Fruit fly (Drosophila melanogaster) whole organism, embryonic: ENCODE measurements around the gene Zip88E.

Experiments used
- Aef1 ChIP-seq: fragments of 200-800 bp; sonication (Bioruptor generic); IDR thresholded peaks from 3 replicates; pipeline ENCODE4 v1.3.6; 2022; ENCODE audit warnings: missing biosample characterization, missing genetic modification characterization
- Asciz ChIP-seq: fragments of 200-800 bp; sonication (Bioruptor generic); optimal IDR thresholded peaks from 2 replicates; lab custom pipeline; 2017; ENCODE audit warnings: missing biosample characterization, mild to moderate bottlenecking, missing genetic modification characterization, missing genetic modification reagents
- B-H2 ChIP-seq: fragments of 200-800 bp; sonication (Bioruptor generic); optimal IDR thresholded peaks from 2 replicates; lab custom pipeline; 2018; ENCODE audit warnings: missing biosample characterization, mild to moderate bottlenecking, missing genetic modification characterization
- CG10543 ChIP-seq: fragments of 200-800 bp; sonication (Bioruptor generic); optimal IDR thresholded peaks from 3 replicates; lab custom pipeline; 2017; ENCODE audit warnings: missing biosample characterization, mild to moderate bottlenecking, missing genetic modification characterization, moderate library complexity
- CG11247 ChIP-seq: fragments of 200-800 bp; sonication (Bioruptor generic); IDR thresholded peaks from 2 replicates; pipeline ENCODE4 v1.3.6; 2022; ENCODE audit warnings: missing biosample characterization, missing genetic modification characterization
- CG12299 ChIP-seq: fragments of 200-800 bp; sonication (Bioruptor generic); optimal IDR thresholded peaks from 2 replicates; lab custom pipeline; 2018; ENCODE audit warnings: missing biosample characterization, mild to moderate bottlenecking, missing genetic modification characterization
- CG1603 ChIP-seq: fragments of 200-800 bp; sonication (Bioruptor generic); optimal IDR thresholded peaks from 2 replicates; lab custom pipeline; 2019; ENCODE audit warnings: missing biosample characterization, mild to moderate bottlenecking, missing genetic modification characterization, moderate library complexity
- CG17612 ChIP-seq: fragments of 200-800 bp; sonication (Bioruptor generic); IDR thresholded peaks from 2 replicates; pipeline ENCODE4 v1.3.6; 2022; ENCODE audit warnings: missing biosample characterization, missing genetic modification characterization
- CG17829 ChIP-seq: fragments of 200-800 bp; optimal IDR thresholded peaks from 2 replicates; lab custom pipeline; 2019; ENCODE audit warnings: missing biosample characterization, mild to moderate bottlenecking, missing genetic modification characterization, moderate library complexity
- CG1832 ChIP-seq: fragments of 200-800 bp; sonication (Bioruptor generic); optimal IDR thresholded peaks from 2 replicates; lab custom pipeline; 2017; ENCODE audit warnings: missing biosample characterization, mild to moderate bottlenecking, missing genetic modification characterization, inconsistent platforms
- CG2116 ChIP-seq: fragments of 200-800 bp; sonication (Bioruptor generic); optimal IDR thresholded peaks from 3 replicates; lab custom pipeline; 2018; ENCODE audit warnings: missing biosample characterization, mild to moderate bottlenecking, missing genetic modification characterization
- CG2129 ChIP-seq: fragments of 200-800 bp; sonication (Bioruptor generic); IDR thresholded peaks from 2 replicates; pipeline ENCODE4 v1.3.6; 2022; ENCODE audit warnings: missing biosample characterization, missing genetic modification characterization; ENCODE audit not compliant: partially characterized antibody
- CG33557 ChIP-seq: fragments of 200-800 bp; sonication (Bioruptor generic); optimal IDR thresholded peaks from 2 replicates; lab custom pipeline; 2019; ENCODE audit warnings: missing biosample characterization, mild to moderate bottlenecking, missing genetic modification characterization, moderate library complexity
- CG34422 ChIP-seq: fragments of 200-800 bp; sonication (Bioruptor generic); IDR thresholded peaks from 3 replicates; pipeline ENCODE4 v1.3.6; 2022; ENCODE audit warnings: missing biosample characterization, missing genetic modification characterization
- CG6175 ChIP-seq: fragments of 200-800 bp; sonication (Bioruptor generic); IDR thresholded peaks from 3 replicates; pipeline ENCODE4 v1.3.6; 2022; ENCODE audit warnings: missing biosample characterization, missing genetic modification characterization
- CG6854 ChIP-seq: fragments of 200-800 bp; sonication (Bioruptor generic); optimal IDR thresholded peaks from 3 replicates; lab custom pipeline; 2017; ENCODE audit warnings: missing biosample characterization, mild to moderate bottlenecking, missing genetic modification characterization
- CG8089 ChIP-seq: fragments of 200-800 bp; sonication (Bioruptor generic); optimal IDR thresholded peaks from 3 replicates; lab custom pipeline; 2016; ENCODE audit warnings: missing biosample characterization, missing genetic modification characterization
- CG8924 ChIP-seq: fragments of 200-800 bp; optimal IDR thresholded peaks from 3 replicates; lab custom pipeline; 2019; ENCODE audit warnings: missing biosample characterization, mild to moderate bottlenecking, missing genetic modification characterization, moderate library complexity
- CG9215 ChIP-seq: fragments of 200-800 bp; sonication (Bioruptor generic); IDR thresholded peaks from 2 replicates; pipeline ENCODE4 v1.3.6; 2022; ENCODE audit warnings: missing biosample characterization, missing genetic modification characterization
- CrebB ChIP-seq: fragments of 200-800 bp; sonication (Bioruptor generic); optimal IDR thresholded peaks from 3 replicates; lab custom pipeline; 2018; ENCODE audit warnings: missing biosample characterization, mild to moderate bottlenecking, missing genetic modification characterization
- Dek ChIP-seq: fragments of 200-800 bp; sonication (Bioruptor generic); optimal IDR thresholded peaks from 3 replicates; lab custom pipeline; 2019; ENCODE audit warnings: missing biosample characterization, mild to moderate bottlenecking, missing genetic modification characterization, moderate library complexity
- Drgx ChIP-seq: fragments of 200-800 bp; sonication (Bioruptor generic); IDR thresholded peaks from 2 replicates; pipeline ENCODE4 v1.3.6; 2022; ENCODE audit warnings: missing biosample characterization, missing genetic modification characterization
- H15 ChIP-seq: fragments of 200-800 bp; sonication (Bioruptor generic); IDR thresholded peaks from 3 replicates; pipeline ENCODE4 v1.3.6; 2022; ENCODE audit warnings: missing biosample characterization, missing genetic modification characterization
- Hand ChIP-seq: fragments of 200-800 bp; sonication (Bioruptor generic); optimal IDR thresholded peaks from 2 replicates; lab custom pipeline; 2017; ENCODE audit warnings: mild to moderate bottlenecking, missing biosample characterization, missing genetic modification reagents, missing genetic modification characterization
- Hr51 ChIP-seq, 2 experiments: fragments of 200-800 bp; sonication (Bioruptor generic); optimal IDR thresholded peaks; 2 replicates in 1 of 2; 3 replicates in 1 of 2; lab custom pipeline; 2016 to 2018; ENCODE audit warnings: missing biosample characterization in 2 of 2, missing genetic modification characterization in 2 of 2, mild to moderate bottlenecking in 1 of 2, moderate library complexity in 1 of 2
- Ptx1 ChIP-seq: fragments of 200-800 bp; sonication (Bioruptor generic); IDR thresholded peaks from 2 replicates; pipeline ENCODE4 v1.3.6; 2022; ENCODE audit warnings: missing biosample characterization, missing genetic modification characterization
- Ravus ChIP-seq: fragments of 200-800 bp; sonication (Bioruptor generic); IDR thresholded peaks from 2 replicates; pipeline ENCODE4 v1.3.6; 2022; ENCODE audit warnings: missing biosample characterization, missing genetic modification characterization
- Six4 ChIP-seq: fragments of 200-800 bp; sonication (Bioruptor generic); optimal IDR thresholded peaks from 2 replicates; lab custom pipeline; 2016; ENCODE audit warnings: missing biosample characterization, missing genetic modification characterization
- Vsx1 ChIP-seq: fragments of 200-800 bp; sonication (Bioruptor generic); optimal IDR thresholded peaks from 2 replicates; lab custom pipeline; 2017; ENCODE audit warnings: missing biosample characterization, mild to moderate bottlenecking, missing genetic modification characterization, missing genetic modification reagents
- YL-1 ChIP-seq: fragments of 200-800 bp; sonication (Bioruptor generic); optimal IDR thresholded peaks from 3 replicates; lab custom pipeline; 2017; ENCODE audit warnings: missing biosample characterization, mild to moderate bottlenecking, missing genetic modification characterization
- ara ChIP-seq: fragments of 200-800 bp; sonication (Bioruptor generic); IDR thresholded peaks from 2 replicates; pipeline ENCODE4 v1.3.6; 2022; ENCODE audit warnings: missing biosample characterization, missing genetic modification characterization
- chm ChIP-seq: fragments of 200-800 bp; sonication (Bioruptor generic); IDR thresholded peaks from 2 replicates; pipeline ENCODE4 v1.3.6; 2022; ENCODE audit warnings: missing biosample characterization, missing genetic modification characterization
- ci ChIP-seq: fragments of 200-800 bp; sonication (Bioruptor generic); IDR thresholded peaks from 3 replicates; pipeline ENCODE4 v1.3.6; 2022; ENCODE audit warnings: missing biosample characterization, missing genetic modification characterization
- croc ChIP-seq: fragments of 200-800 bp; sonication (Bioruptor generic); conservative IDR thresholded peaks from 3 replicates; pipeline ENCODE4 v1.3.6; 2022; ENCODE audit warnings: missing biosample characterization, missing genetic modification characterization
- dpn ChIP-seq, 2 experiments: fragments of 200-800 bp; sonication (Bioruptor generic); optimal IDR thresholded peaks; 3 replicates each; lab custom pipeline; 2016; ENCODE audit warnings: missing biosample characterization in 2 of 2, missing genetic modification characterization in 2 of 2
- ems ChIP-seq: fragments of 200-800 bp; sonication (Bioruptor generic); optimal IDR thresholded peaks from 3 replicates; lab custom pipeline; 2016; ENCODE audit warnings: missing biosample characterization, missing genetic modification characterization
- gfzf ChIP-seq: fragments of 200-800 bp; sonication (Bioruptor generic); optimal IDR thresholded peaks from 2 replicates; lab custom pipeline; 2016; ENCODE audit warnings: missing biosample characterization, mild to moderate bottlenecking, missing genetic modification characterization, moderate library complexity
- inv ChIP-seq: fragments of 200-800 bp; sonication (Bioruptor generic); IDR thresholded peaks from 2 replicates; pipeline ENCODE4 v1.3.6; 2022; ENCODE audit warnings: missing biosample characterization, missing genetic modification characterization; ENCODE audit not compliant: partially characterized antibody
- kah ChIP-seq: fragments of 200-800 bp; sonication (Bioruptor generic); optimal IDR thresholded peaks from 2 replicates; lab custom pipeline; 2018; ENCODE audit warnings: missing biosample characterization, mild to moderate bottlenecking, missing genetic modification characterization
- lilli ChIP-seq: fragments of 200-800 bp; sonication (Bioruptor generic); optimal IDR thresholded peaks from 3 replicates; lab custom pipeline; 2016; ENCODE audit warnings: missing biosample characterization, missing genetic modification characterization
- phol ChIP-seq: fragments of 200-800 bp; sonication (Bioruptor generic); optimal IDR thresholded peaks from 3 replicates; lab custom pipeline; 2018; ENCODE audit warnings: missing biosample characterization, mild to moderate bottlenecking, missing genetic modification characterization, moderate library complexity
- salm ChIP-seq: fragments of 200-800 bp; sonication (Bioruptor generic); optimal IDR thresholded peaks from 2 replicates; lab custom pipeline; 2018; ENCODE audit warnings: missing biosample characterization, mild to moderate bottlenecking, missing genetic modification characterization
- slbo ChIP-seq: fragments of 200-800 bp; sonication (Bioruptor generic); IDR thresholded peaks from 2 replicates; pipeline ENCODE4 v1.3.6; 2022; ENCODE audit warnings: missing biosample characterization, missing genetic modification characterization
- slp2 ChIP-seq: fragments of 200-800 bp; sonication (Bioruptor generic); optimal IDR thresholded peaks from 2 replicates; lab custom pipeline; 2016; ENCODE audit warnings: missing biosample characterization, missing genetic modification characterization
- sob ChIP-seq: fragments of 200-800 bp; sonication (Bioruptor generic); IDR thresholded peaks from 2 replicates; pipeline ENCODE4 v1.3.6; 2022; ENCODE audit warnings: missing biosample characterization, missing genetic modification characterization
- sr ChIP-seq: fragments of 200-800 bp; sonication (Bioruptor generic); IDR thresholded peaks from 3 replicates; pipeline ENCODE4 v1.3.6; 2022; ENCODE audit warnings: missing biosample characterization, missing genetic modification characterization
- ttk ChIP-seq: fragments of 200-800 bp; sonication (Bioruptor generic); IDR thresholded peaks from 2 replicates; pipeline ENCODE4 v2.1.2; 2022; ENCODE audit warnings: missing biosample characterization, missing genetic modification characterization
- tup ChIP-seq: fragments of 200-800 bp; sonication (Bioruptor generic); optimal IDR thresholded peaks from 2 replicates; lab custom pipeline; 2016; ENCODE audit warnings: missing biosample characterization, mild to moderate bottlenecking, missing genetic modification characterization, moderate library complexity
- usp ChIP-seq: fragments of >200 bp; optimal IDR thresholded peaks from 2 replicates; lab custom pipeline; 2017; ENCODE audit warnings: missing biosample characterization, missing genetic modification characterization
- vnd ChIP-seq: fragments of 200-800 bp; sonication (Bioruptor generic); IDR thresholded peaks from 3 replicates; pipeline ENCODE4 v1.3.6; 2022; ENCODE audit warnings: missing biosample characterization, missing genetic modification characterization; ENCODE audit not compliant: partially characterized antibody
- zfh2 ChIP-seq: fragments of 200-800 bp; sonication (Bioruptor generic); optimal IDR thresholded peaks from 2 replicates; lab custom pipeline; 2016; ENCODE audit warnings: missing biosample characterization, missing genetic modification characterization

Zip88E gene

dm6 chr3R:15249735-15250134 is 18.7 kb upstream of the Zip88E start, which contains the start of gene CG42404 (continued):
- no peak for TF ChIP-seq CG33557 (GFP tag; lab: Kevin White, UChicago)
- TF ChIP-seq slbo (GFP tag; lab: Robert Waterston, UW) = no peak
- TF ChIP-seq usp (GFP tag; lab: Kevin White, UChicago) = no peak
- TF ChIP-seq CG8089 (GFP tag; lab: Kevin White, UChicago) = no peak
- TF ChIP-seq ems (GFP tag; lab: Kevin White, UChicago) = no peak
- no peak for TF ChIP-seq CG1832 (GFP tag; lab: Kevin White, UChicago)
- TF ChIP-seq gfzf (GFP tag; lab: Kevin White, UChicago) = no peak
- TF ChIP-seq Six4 (GFP tag; lab: Kevin White, UChicago) = no peak
- peak; percentile 0 for TF ChIP-seq phol
- TF ChIP-seq sr (GFP tag; lab: Robert Waterston, UW) = no peak
- no peak for TF ChIP-seq CG6175 (GFP tag; lab: Robert Waterston, UW)
- no peak for TF ChIP-seq H15
- TF ChIP-seq slp2 = no peak
- TF ChIP-seq CG1603 (tag; lab: Kevin White, UChicago) = no peak
- TF ChIP-seq Asciz = no peak
- no peak for TF ChIP-seq CG34422 (GFP tag; lab: Robert Waterston, UW)
- TF ChIP-seq inv (GFP tag; lab: Robert Waterston, UW) = no peak

dm6 chr3R:15250454-15250853 is 18.0 kb upstream of the Zip88E start:
- TF ChIP-seq CrebB (tag; lab: Kevin White, UChicago) (peak; percentile 67), salm (tag; lab: Kevin White, UChicago) (peak; percentile 14), vnd (GFP tag; lab: Robert Waterston, UW) (no peak), tup (GFP tag; lab: Kevin White, UChicago) (no peak), Aef1 (peak; percentile 66; the same call in 2 of the 3 replicates), CG17612 (peak; percentile 52; the same call in 1 of the 2 replicates), CG8924 (peak; percentile 67), CG9215 (peak; percentile 70), Ravus (GFP tag; lab: Robert Waterston, UW) (peak; percentile 20), CG12299 (peak; percentile 71), ttk (peak; percentile 68), Hr51 (GFP tag; optimal IDR thresholded peaks at IDR 0.05; lab: Kevin White, UChicago) (peak in 1 of 2 experiments; percentile 30), Vsx1 (GFP tag; lab: Kevin White, UChicago) (no peak), kah (GFP tag; lab: Kevin White, UChicago) (no peak), YL-1 (peak; percentile 5), CG2129 (no peak), Dek (tag; lab: Kevin White, UChicago) (peak; percentile 74), Ptx1 (GFP tag; lab: Robert Waterston, UW) (peak; percentile 76), chm (GFP tag; lab: Robert Waterston, UW) (0 out of 2 replicates have a peak, but pooled peaks have one; percentile 53), CG2116 (GFP tag; lab: Kevin White, UChicago) (peak; percentile 25), CG11247 (peak; percentile 68), Hand (GFP tag; lab: Kevin White, UChicago) (peak; percentile 89), CG6854 (GFP tag; lab: Kevin White, UChicago) (peak; percentile 59), Drgx (GFP tag; lab: Robert Waterston, UW) (peak; percentile 71), ci (GFP tag; lab: Robert Waterston, UW) (peak; percentile 75; the same call in 2 of the 3 replicates), B-H2 (GFP tag; lab: Kevin White, UChicago) (no peak), dpn (GFP tag; optimal IDR thresholded peaks at IDR 0.05; lab: Kevin White, UChicago) (peak in 1 of 2 experiments; percentile 49), ara (GFP tag; lab: Robert Waterston, UW) (peak; percentile 52), croc (GFP tag; lab: Robert Waterston, UW) (0 out of 3 replicates have a peak, but pooled peaks have one; percentile 21), CG10543 (GFP tag; lab: Kevin White, UChicago) (no peak), sob (GFP tag; lab: Robert Waterston, UW) (peak; percentile 79), CG17829 (tag; lab: Kevin White, UChicago) (peak; percentile 52), lilli (GFP tag; lab: Kevin White, UChicago) (peak; percentile 65), zfh2 (peak; percentile 32)
